Fruit fly (Drosophila melanogaster) whole organism, embryonic: ENCODE measurements around the gene smg.

Experiments
- CG10147 ChIP-seq: fragments of 200-800 bp; sonication (Bioruptor generic); optimal IDR thresholded peaks from 2 replicates; lab custom pipeline; 2019; ENCODE audit warnings: missing biosample characterization, mild to moderate bottlenecking, missing genetic modification characterization, moderate library complexity
- CG11696 ChIP-seq: fragments of 200-800 bp; sonication (Bioruptor generic); IDR thresholded peaks from 2 replicates; pipeline ENCODE4 v1.3.6; 2022; ENCODE audit warnings: missing biosample characterization, missing genetic modification characterization
- CG12236 ChIP-seq: fragments of 200-800 bp; sonication (Bioruptor generic); optimal IDR thresholded peaks from 2 replicates; lab custom pipeline; 2016; ENCODE audit warnings: missing biosample characterization, missing genetic modification characterization
- CG12769 ChIP-seq: fragments of 200-800 bp; sonication (Bioruptor generic); optimal IDR thresholded peaks from 2 replicates; lab custom pipeline; 2019; ENCODE audit warnings: missing biosample characterization, mild to moderate bottlenecking, missing genetic modification characterization, moderate library complexity
- CG13624 ChIP-seq: fragments of 200-800 bp; sonication (Bioruptor generic); optimal IDR thresholded peaks from 2 replicates; lab custom pipeline; 2016; ENCODE audit warnings: missing biosample characterization, missing genetic modification characterization
- CG13894 ChIP-seq: fragments of 200-800 bp; sonication (Bioruptor generic); optimal IDR thresholded peaks from 3 replicates; lab custom pipeline; 2018; ENCODE audit warnings: missing biosample characterization, mild to moderate bottlenecking, missing genetic modification characterization, moderate library complexity
- CG17328 ChIP-seq: fragments of 200-800 bp; sonication (Bioruptor generic); IDR thresholded peaks from 2 replicates; pipeline ENCODE4 v1.3.6; 2022; ENCODE audit warnings: missing biosample characterization, missing genetic modification characterization
- CG4404 ChIP-seq: fragments of 200-800 bp; sonication (Bioruptor generic); IDR thresholded peaks from 2 replicates; pipeline ENCODE4 v1.3.6; 2022; ENCODE audit warnings: missing biosample characterization, missing genetic modification characterization
- CG4854 ChIP-seq: fragments of 200-800 bp; sonication (Bioruptor generic); optimal IDR thresholded peaks from 2 replicates; lab custom pipeline; 2016; ENCODE audit warnings: missing biosample characterization, missing genetic modification characterization, inconsistent platforms
- CG8478 ChIP-seq: fragments of >200 bp; optimal IDR thresholded peaks from 2 replicates; lab custom pipeline; 2018
- CG8765 ChIP-seq: fragments of 200-800 bp; sonication (Bioruptor generic); IDR thresholded peaks from 2 replicates; pipeline ENCODE4 v1.3.6; 2022; ENCODE audit warnings: missing biosample characterization, missing genetic modification characterization
- CG8924 ChIP-seq: fragments of 200-800 bp; optimal IDR thresholded peaks from 3 replicates; lab custom pipeline; 2019; ENCODE audit warnings: missing biosample characterization, mild to moderate bottlenecking, missing genetic modification characterization, moderate library complexity
- CG9932 ChIP-seq: fragments of 200-800 bp; sonication (Bioruptor generic); IDR thresholded peaks from 2 replicates; pipeline ENCODE4 v1.3.6; 2022; ENCODE audit warnings: missing biosample characterization, missing genetic modification characterization
- Dad ChIP-seq: fragments of 200-800 bp; sonication (Bioruptor generic); optimal IDR thresholded peaks from 3 replicates; lab custom pipeline; 2016; ENCODE audit warnings: missing biosample characterization, missing genetic modification characterization
- Doc3 ChIP-seq: fragments of 200-800 bp; sonication (Bioruptor generic); IDR thresholded peaks from 3 replicates; pipeline ENCODE4 v1.3.6; 2022; ENCODE audit warnings: missing biosample characterization, missing genetic modification characterization; ENCODE audit not compliant: partially characterized antibody
- Dp ChIP-seq: fragments of 200-800 bp; sonication (Bioruptor generic); optimal IDR thresholded peaks from 2 replicates; lab custom pipeline; 2018; ENCODE audit warnings: missing biosample characterization, mild to moderate bottlenecking, missing genetic modification characterization, moderate library complexity
- E2f2 ChIP-seq: fragments of 200-800 bp; sonication (Bioruptor generic); IDR thresholded peaks from 2 replicates; pipeline ENCODE4 v1.3.6; 2022; ENCODE audit warnings: missing biosample characterization, missing genetic modification characterization
- H15 ChIP-seq: fragments of 200-800 bp; sonication (Bioruptor generic); IDR thresholded peaks from 3 replicates; pipeline ENCODE4 v1.3.6; 2022; ENCODE audit warnings: missing biosample characterization, missing genetic modification characterization
- HLH3B ChIP-seq: fragments of 200-800 bp; sonication (Bioruptor generic); IDR thresholded peaks from 2 replicates; pipeline ENCODE4 v1.3.6; 2022; ENCODE audit warnings: missing biosample characterization, missing genetic modification characterization
- HLH4C ChIP-seq: fragments of 200-800 bp; sonication (Bioruptor generic); IDR thresholded peaks from 3 replicates; pipeline ENCODE4 v1.3.6; 2022; ENCODE audit warnings: missing biosample characterization, missing genetic modification characterization; ENCODE audit not compliant: partially characterized antibody
- Oli ChIP-seq: fragments of 200-800 bp; sonication (Bioruptor generic); optimal IDR thresholded peaks from 2 replicates; lab custom pipeline; 2018; ENCODE audit warnings: missing biosample characterization, mild to moderate bottlenecking, missing genetic modification characterization, moderate library complexity
- Opbp ChIP-seq: fragments of 200-800 bp; sonication (Bioruptor generic); IDR thresholded peaks from 3 replicates; pipeline ENCODE4 v1.3.6; 2022; ENCODE audit warnings: missing biosample characterization, missing genetic modification characterization; ENCODE audit not compliant: partially characterized antibody
- Tbp ChIP-seq: fragments of >200 bp; optimal IDR thresholded peaks from 2 replicates; lab custom pipeline; 2018; ENCODE audit warnings: missing biosample characterization, missing genetic modification characterization
- cas ChIP-seq: fragments of 200-800 bp; sonication (Bioruptor generic); IDR thresholded peaks from 2 replicates; pipeline ENCODE4 v1.3.6; 2022; ENCODE audit warnings: missing biosample characterization, missing genetic modification characterization
- cato ChIP-seq: fragments of 200-800 bp; sonication (Bioruptor generic); optimal IDR thresholded peaks from 2 replicates; lab custom pipeline; 2016; ENCODE audit warnings: missing biosample characterization, missing genetic modification characterization, borderline replicate concordance
- caup ChIP-seq: fragments of 200-800 bp; sonication (Bioruptor generic); optimal IDR thresholded peaks from 3 replicates; lab custom pipeline; 2017; ENCODE audit warnings: missing biosample characterization, mild to moderate bottlenecking, missing genetic modification characterization, moderate library complexity; ENCODE audit not compliant: severe bottlenecking
- chinmo ChIP-seq: fragments of 200-800 bp; sonication (Bioruptor generic); IDR thresholded peaks from 4 replicates; pipeline ENCODE4 v1.3.6; 2022; ENCODE audit warnings: missing biosample characterization, missing genetic modification characterization; ENCODE audit not compliant: partially characterized antibody
- crol ChIP-seq: fragments of 200-800 bp; sonication (Bioruptor generic); IDR thresholded peaks from 2 replicates; pipeline ENCODE4 v1.3.6; 2022; ENCODE audit warnings: missing biosample characterization, missing genetic modification characterization
- dysf ChIP-seq: fragments of 200-800 bp; sonication (Bioruptor generic); IDR thresholded peaks from 3 replicates; pipeline ENCODE4 v1.3.6; 2022; ENCODE audit warnings: missing biosample characterization, missing genetic modification characterization
- en ChIP-seq: fragments of 200-800 bp; sonication (Bioruptor generic); optimal IDR thresholded peaks from 2 replicates; lab custom pipeline; 2016; ENCODE audit warnings: missing biosample characterization, missing genetic modification characterization
- eyg ChIP-seq: fragments of 200-800 bp; sonication (Bioruptor generic); optimal IDR thresholded peaks from 3 replicates; lab custom pipeline; 2016; ENCODE audit warnings: missing biosample characterization, missing genetic modification characterization
- fd102C ChIP-seq: fragments of 200-800 bp; sonication (Bioruptor generic); optimal IDR thresholded peaks from 2 replicates; lab custom pipeline; 2018; ENCODE audit warnings: missing biosample characterization, mild to moderate bottlenecking, missing genetic modification characterization, moderate library complexity
- h ChIP-seq: fragments of >200 bp; optimal IDR thresholded peaks from 2 replicates; lab custom pipeline; 2017
- hkb ChIP-seq, 2 experiments: fragments of 200-800 bp in 1 of 2; fragments of >200 bp in 1 of 2; sonication (Bioruptor generic) in 1 of 2; IDR thresholded peaks in 1 of 2; optimal IDR thresholded peaks in 1 of 2; 2 replicates each; pipeline versions ENCODE4 v1.3.6 to Lab custom; 2017 to 2022; ENCODE audit warnings: missing biosample characterization in 1 of 2, missing genetic modification characterization in 1 of 2
- kah ChIP-seq: fragments of 200-800 bp; sonication (Bioruptor generic); optimal IDR thresholded peaks from 2 replicates; lab custom pipeline; 2018; ENCODE audit warnings: missing biosample characterization, mild to moderate bottlenecking, missing genetic modification characterization
- lilli ChIP-seq: fragments of 200-800 bp; sonication (Bioruptor generic); optimal IDR thresholded peaks from 3 replicates; lab custom pipeline; 2016; ENCODE audit warnings: missing biosample characterization, missing genetic modification characterization
- lov ChIP-seq, 2 experiments: fragments of 200-800 bp in 1 of 2; fragments of >200 bp in 1 of 2; sonication (Bioruptor generic) in 1 of 2; IDR thresholded peaks in 1 of 2; optimal IDR thresholded peaks in 1 of 2; 2 replicates in 1 of 2; 3 replicates in 1 of 2; pipeline versions ENCODE4 v1.3.6 to Lab custom; 2017 to 2022; ENCODE audit warnings: missing biosample characterization in 1 of 2, missing genetic modification characterization in 1 of 2
- mirr ChIP-seq: fragments of 200-800 bp; sonication (Bioruptor generic); optimal IDR thresholded peaks from 3 replicates; lab custom pipeline; 2018; ENCODE audit warnings: missing biosample characterization, mild to moderate bottlenecking, missing genetic modification characterization
- nmo ChIP-seq: fragments of 200-800 bp; sonication (Bioruptor generic); optimal IDR thresholded peaks from 2 replicates; lab custom pipeline; 2018; ENCODE audit warnings: missing biosample characterization, mild to moderate bottlenecking, missing genetic modification characterization, moderate library complexity
- pfk ChIP-seq: fragments of 200-800 bp; sonication (Bioruptor generic); optimal IDR thresholded peaks from 2 replicates; lab custom pipeline; 2018; ENCODE audit warnings: missing biosample characterization, mild to moderate bottlenecking, missing genetic modification characterization, moderate library complexity
- pho ChIP-seq: fragments of 200-800 bp; sonication (Bioruptor generic); optimal IDR thresholded peaks from 2 replicates; lab custom pipeline; 2016; ENCODE audit warnings: missing biosample characterization, missing genetic modification characterization
- phol ChIP-seq: fragments of 200-800 bp; sonication (Bioruptor generic); optimal IDR thresholded peaks from 3 replicates; lab custom pipeline; 2018; ENCODE audit warnings: missing biosample characterization, mild to moderate bottlenecking, missing genetic modification characterization, moderate library complexity
- pros ChIP-seq: fragments of 200-800 bp; sonication (Bioruptor generic); optimal IDR thresholded peaks from 3 replicates; lab custom pipeline; 2019; ENCODE audit warnings: missing biosample characterization, mild to moderate bottlenecking, missing genetic modification characterization, moderate library complexity
- run ChIP-seq: fragments of 200-800 bp; sonication (Bioruptor generic); optimal IDR thresholded peaks from 3 replicates; lab custom pipeline; 2018; ENCODE audit warnings: missing biosample characterization, mild to moderate bottlenecking, missing genetic modification characterization
- shn ChIP-seq: fragments of 200-800 bp; sonication (Bioruptor generic); optimal IDR thresholded peaks from 3 replicates; lab custom pipeline; 2016; ENCODE audit warnings: missing biosample characterization, missing genetic modification characterization
- slou ChIP-seq: fragments of 200-800 bp; sonication (Bioruptor generic); optimal IDR thresholded peaks from 3 replicates; lab custom pipeline; 2016; ENCODE audit warnings: missing biosample characterization, missing genetic modification characterization
- so ChIP-seq: fragments of 200-800 bp; sonication (Bioruptor generic); IDR thresholded peaks from 3 replicates; pipeline ENCODE4 v1.3.6; 2022; ENCODE audit warnings: missing biosample characterization, missing genetic modification characterization
- sr ChIP-seq: fragments of 200-800 bp; sonication (Bioruptor generic); IDR thresholded peaks from 3 replicates; pipeline ENCODE4 v1.3.6; 2022; ENCODE audit warnings: missing biosample characterization, missing genetic modification characterization
- tll ChIP-seq, 2 experiments: fragments of 200-800 bp in 1 of 2; fragments of >200 bp in 1 of 2; sonication (Bioruptor generic) in 1 of 2; optimal IDR thresholded peaks; 2 replicates each; lab custom pipeline; 2017 to 2019; ENCODE audit warnings: missing biosample characterization in 2 of 2, missing genetic modification characterization in 2 of 2, mild to moderate bottlenecking in 1 of 2, moderate library complexity in 1 of 2
- usp ChIP-seq: fragments of >200 bp; optimal IDR thresholded peaks from 2 replicates; lab custom pipeline; 2017; ENCODE audit warnings: missing biosample characterization, missing genetic modification characterization
- vfl ChIP-seq: fragments of 200-800 bp; sonication (Bioruptor generic); optimal IDR thresholded peaks from 2 replicates; lab custom pipeline; 2016; ENCODE audit warnings: missing biosample characterization, missing genetic modification characterization

The smg gene

dm6 chr3L:8954648-8955033, 43.1 kb downstream of the smg start, which contains the start of gene GNBP3 (continued):
- TF ChIP-seq Opbp (GFP tag; lab: Robert Waterston, UW), result no peak
- TF ChIP-seq tll (GFP tag; optimal IDR thresholded peaks at IDR 0.05; lab: Kevin White, UChicago), result peak in 1 of 2 experiments; percentile 1
- no peak for TF ChIP-seq kah (GFP tag; lab: Kevin White, UChicago)
- TF ChIP-seq crol, result no peak
- peak; percentile 19; the same call in 1 of the 2 replicates for TF ChIP-seq cas (GFP tag; lab: Robert Waterston, UW)
- TF ChIP-seq sr (GFP tag; lab: Robert Waterston, UW), result no peak
- TF ChIP-seq Oli, result peak; percentile 19
- TF ChIP-seq Tbp (GFP tag; lab: Kevin White, UChicago), result no peak
- peak; percentile 57 for TF ChIP-seq CG9932 (GFP tag; lab: Robert Waterston, UW)
- no peak for TF ChIP-seq mirr (GFP tag; lab: Kevin White, UChicago)
- peak; percentile 16 for TF ChIP-seq CG13624
- no peak for TF ChIP-seq shn
- peak; percentile 67 for TF ChIP-seq CG4854 (GFP tag; lab: Kevin White, UChicago)
- no peak for TF ChIP-seq CG4404 (GFP tag; lab: Robert Waterston, UW)
- TF ChIP-seq slou (GFP tag; lab: Kevin White, UChicago), result no peak
- TF ChIP-seq en (GFP tag; lab: Kevin White, UChicago), result no peak
- no peak for TF ChIP-seq hkb (optimal IDR thresholded peaks at IDR 0.05; lab: Kevin White, UChicago)
- TF ChIP-seq hkb (GFP tag; IDR thresholded peaks at IDR 0.05; lab: Robert Waterston, UW), result peak; percentile 87
- TF ChIP-seq lilli (GFP tag; lab: Kevin White, UChicago), result peak; percentile 64
- 0 out of 2 replicates have a peak, but pooled peaks have one; percentile 8 for TF ChIP-seq E2f2 (GFP tag; lab: Robert Waterston, UW)
- no peak for TF ChIP-seq eyg
- no peak for TF ChIP-seq HLH4C (GFP tag; lab: Robert Waterston, UW)
- no peak for TF ChIP-seq lov (optimal IDR thresholded peaks at IDR 0.05; lab: Kevin White, UChicago)
- 0 out of 3 replicates have a peak, but pooled peaks have one; percentile 26 for TF ChIP-seq lov (GFP tag; IDR thresholded peaks at IDR 0.05; lab: Robert Waterston, UW)
- peak; percentile 50 for TF ChIP-seq nmo
- no peak for TF ChIP-seq CG12769
- no peak for TF ChIP-seq H15 (GFP tag; lab: Robert Waterston, UW)
- no peak for TF ChIP-seq cato
- no peak for TF ChIP-seq Dp (GFP tag; lab: Kevin White, UChicago)
- TF ChIP-seq HLH3B, result peak; percentile 65; the same call in 1 of the 2 replicates
- no peak for TF ChIP-seq so (GFP tag; lab: Robert Waterston, UW)
- no peak for TF ChIP-seq h (lab: Kevin White, UChicago)
- TF ChIP-seq phol (tag; lab: Kevin White, UChicago), result peak; percentile 39
- peak; percentile 47; the same call in 1 of the 2 replicates for TF ChIP-seq CG17328 (GFP tag; lab: Robert Waterston, UW)
- TF ChIP-seq CG10147 (GFP tag; lab: Kevin White, UChicago), result peak; percentile 87
- no peak for TF ChIP-seq pros
- no peak for TF ChIP-seq CG13894 (tag; lab: Kevin White, UChicago)
- TF ChIP-seq chinmo (GFP tag; lab: Robert Waterston, UW), result no peak
- no peak for TF ChIP-seq CG12236 (GFP tag; lab: Kevin White, UChicago)
- no peak for TF ChIP-seq Doc3 (GFP tag; lab: Robert Waterston, UW)
- TF ChIP-seq CG8478 (lab: Kevin White, UChicago), result no peak
- peak; percentile 68 for TF ChIP-seq dysf (GFP tag; lab: Robert Waterston, UW)
- TF ChIP-seq run (tag; lab: Kevin White, UChicago), result no peak
- no peak for TF ChIP-seq fd102C (GFP tag; lab: Kevin White, UChicago)
- peak; percentile 36 for TF ChIP-seq CG8924 (tag; lab: Kevin White, UChicago)
- TF ChIP-seq CG11696, result no peak
- no peak for TF ChIP-seq pfk (GFP tag; lab: Kevin White, UChicago)
- TF ChIP-seq usp (GFP tag; lab: Kevin White, UChicago), result no peak
- no peak for TF ChIP-seq CG8765 (GFP tag; lab: Robert Waterston, UW)
- no peak for TF ChIP-seq vfl (GFP tag; lab: Kevin White, UChicago)
- no peak for TF ChIP-seq pho (GFP tag; lab: Kevin White, UChicago)
- peak; percentile 47 for TF ChIP-seq caup (GFP tag; lab: Kevin White, UChicago)
- peak; percentile 33 for TF ChIP-seq Dad (GFP tag; lab: Kevin White, UChicago)
